Fruit fly (Drosophila melanogaster) whole organism, adult: Measurements from ENCODE around the gene CG42268.

Source experiments
- CG11617 ChIP-seq: fragments of 200-800 bp; sonication (Bioruptor generic); optimal IDR thresholded peaks from 2 replicates; lab custom pipeline; 2017; ENCODE audit warnings: mild to moderate bottlenecking, missing biosample characterization, missing genetic modification reagents, missing genetic modification characterization
- CG12768 ChIP-seq: fragments of 200-800 bp; sonication (Bioruptor generic); optimal IDR thresholded peaks from 2 replicates; lab custom pipeline; 2017; ENCODE audit warnings: missing biosample characterization, missing genetic modification characterization, mild to moderate bottlenecking, moderate library complexity, missing genetic modification reagents
- CG14711 ChIP-seq: fragments of 200-800 bp; sonication (Bioruptor generic); optimal IDR thresholded peaks from 2 replicates; lab custom pipeline; 2018; ENCODE audit warnings: missing biosample characterization, mild to moderate bottlenecking, missing genetic modification characterization, moderate library complexity
- CG1620 ChIP-seq: fragments of 200-800 bp; sonication (Bioruptor generic); optimal IDR thresholded peaks from 2 replicates; lab custom pipeline; 2016; ENCODE audit warnings: missing biosample characterization, missing genetic modification characterization
- CG33017 ChIP-seq: fragments of 200-800 bp; sonication (Bioruptor generic); optimal IDR thresholded peaks from 2 replicates; lab custom pipeline; 2018; ENCODE audit warnings: missing biosample characterization, mild to moderate bottlenecking, missing genetic modification characterization, moderate library complexity
- CG5204 ChIP-seq: fragments of 200-800 bp; sonication (Bioruptor generic); optimal IDR thresholded peaks from 2 replicates; lab custom pipeline; 2016; ENCODE audit warnings: missing biosample characterization, missing genetic modification characterization
- CG7045 ChIP-seq: fragments of 200-800 bp; sonication (Bioruptor generic); optimal IDR thresholded peaks from 2 replicates; lab custom pipeline; 2017; ENCODE audit warnings: missing biosample characterization, mild to moderate bottlenecking, missing genetic modification characterization
- CG7101 ChIP-seq: fragments of 200-800 bp; sonication (Bioruptor generic); optimal IDR thresholded peaks from 2 replicates; lab custom pipeline; 2018; ENCODE audit warnings: missing biosample characterization, mild to moderate bottlenecking, missing genetic modification characterization, moderate library complexity
- Clk ChIP-seq: fragments of 200-800 bp; sonication (Bioruptor generic); optimal IDR thresholded peaks from 2 replicates; lab custom pipeline; 2017; ENCODE audit warnings: missing biosample characterization, missing genetic modification characterization
- Crg-1 ChIP-seq: fragments of 200-800 bp; sonication (Bioruptor generic); optimal IDR thresholded peaks from 2 replicates; lab custom pipeline; 2016; ENCODE audit warnings: missing biosample characterization, missing genetic modification characterization
- Hr96 ChIP-seq: fragments of 200-800 bp; sonication (Bioruptor generic); optimal IDR thresholded peaks from 2 replicates; lab custom pipeline; 2016; ENCODE audit warnings: missing biosample characterization, missing genetic modification characterization
- Mnt ChIP-seq: fragments of 200-800 bp; sonication (Bioruptor generic); optimal IDR thresholded peaks from 2 replicates; lab custom pipeline; 2016; ENCODE audit warnings: missing biosample characterization, mild to moderate bottlenecking, missing genetic modification characterization
- bab1 ChIP-seq: fragments of 200-800 bp; sonication (Bioruptor generic); optimal IDR thresholded peaks from 3 replicates; lab custom pipeline; 2019; ENCODE audit warnings: missing biosample characterization, mild to moderate bottlenecking, missing genetic modification characterization, moderate library complexity
- cic ChIP-seq: fragments of 200-800 bp; sonication (Bioruptor generic); optimal IDR thresholded peaks from 2 replicates; lab custom pipeline; 2017; ENCODE audit warnings: missing biosample characterization, mild to moderate bottlenecking, missing genetic modification characterization, moderate library complexity
- cnc ChIP-seq, 2 experiments: fragments of >200 bp; optimal IDR thresholded peaks; 2 replicates each; lab custom pipeline; 2017
- kay ChIP-seq: fragments of 200-800 bp; sonication (Bioruptor generic); peaks from one replicate; lab custom pipeline; 2016; ENCODE audit warnings: missing biosample characterization, missing genetic modification characterization, borderline replicate concordance
- ovo ChIP-seq: fragments of 200-800 bp; sonication (Bioruptor generic); optimal IDR thresholded peaks from 2 replicates; lab custom pipeline; 2016; ENCODE audit warnings: missing biosample characterization, missing genetic modification characterization
- pad ChIP-seq: fragments of 200-800 bp; sonication (Bioruptor generic); optimal IDR thresholded peaks from 3 replicates; lab custom pipeline; 2017; ENCODE audit warnings: missing biosample characterization, missing genetic modification characterization, mild to moderate bottlenecking, moderate library complexity, missing genetic modification reagents
- tj ChIP-seq: fragments of 200-800 bp; sonication (Bioruptor generic); optimal IDR thresholded peaks from 3 replicates; lab custom pipeline; 2017; ENCODE audit warnings: missing biosample characterization, mild to moderate bottlenecking, missing genetic modification characterization, moderate library complexity
- toe ChIP-seq: fragments of 200-800 bp; sonication (Bioruptor generic); optimal IDR thresholded peaks from 2 replicates; lab custom pipeline; 2016; ENCODE audit warnings: missing biosample characterization, missing genetic modification characterization

The CG42268 gene

DNA sequence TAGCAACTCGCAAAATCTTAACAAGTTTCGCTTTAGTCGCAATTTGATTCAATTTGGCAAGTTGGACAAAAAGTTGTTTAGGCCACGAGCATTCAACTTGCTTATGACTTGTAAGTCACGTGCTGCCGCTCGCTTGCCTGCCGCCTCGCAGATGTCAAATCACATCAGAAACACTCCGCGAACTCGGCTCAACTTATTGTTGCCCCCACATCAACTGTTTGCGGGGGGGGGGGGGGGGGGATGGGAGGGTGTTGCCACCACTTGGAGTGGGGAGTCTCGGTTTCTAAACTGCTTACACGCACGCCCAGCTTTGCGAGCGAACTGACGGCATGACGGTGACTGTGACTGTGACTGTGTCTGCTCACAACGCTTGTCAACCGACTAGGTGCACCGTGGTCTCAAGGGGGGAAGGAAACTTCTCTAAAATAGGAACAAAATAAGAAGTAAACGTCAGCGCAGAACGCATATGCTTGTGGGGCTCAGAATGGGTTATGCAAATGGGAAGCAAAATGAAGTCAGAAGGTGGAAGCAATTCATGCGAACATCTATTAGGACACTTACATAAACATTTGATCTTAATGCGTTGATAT, 16.7 kb upstream of the CG42268 start:
- TF ChIP-seq cnc (optimal IDR thresholded peaks at IDR 0.05; lab: Kevin White, UChicago) (no peak), CG5204 (GFP tag; lab: Kevin White, UChicago) (no peak), cic (GFP tag; lab: Kevin White, UChicago) (no peak), CG14711 (tag; lab: Kevin White, UChicago) (no peak), CG7045 (GFP tag; lab: Kevin White, UChicago) (no peak), kay (GFP tag; lab: Kevin White, UChicago) (no peak), toe (GFP tag; lab: Kevin White, UChicago) (no peak)

dm6 chr3L:9775728-9776127, 15.5 kb upstream of the CG42268 start:
- no peak for TF ChIP-seq cic (GFP tag; lab: Kevin White, UChicago)
- no peak for TF ChIP-seq CG33017 (tag; lab: Kevin White, UChicago)
- TF ChIP-seq kay (GFP tag; lab: Kevin White, UChicago): no peak
- no peak for TF ChIP-seq Crg-1 (GFP tag; lab: Kevin White, UChicago)
- no peak for TF ChIP-seq Clk (GFP tag; lab: Kevin White, UChicago)
- no peak for TF ChIP-seq pad (GFP tag; lab: Kevin White, UChicago)
- no peak for TF ChIP-seq toe (GFP tag; lab: Kevin White, UChicago)
- TF ChIP-seq CG5204 (GFP tag; lab: Kevin White, UChicago): no peak
- TF ChIP-seq CG7101 (tag; lab: Kevin White, UChicago): no peak
- TF ChIP-seq CG1620 (GFP tag; lab: Kevin White, UChicago): no peak

DNA sequence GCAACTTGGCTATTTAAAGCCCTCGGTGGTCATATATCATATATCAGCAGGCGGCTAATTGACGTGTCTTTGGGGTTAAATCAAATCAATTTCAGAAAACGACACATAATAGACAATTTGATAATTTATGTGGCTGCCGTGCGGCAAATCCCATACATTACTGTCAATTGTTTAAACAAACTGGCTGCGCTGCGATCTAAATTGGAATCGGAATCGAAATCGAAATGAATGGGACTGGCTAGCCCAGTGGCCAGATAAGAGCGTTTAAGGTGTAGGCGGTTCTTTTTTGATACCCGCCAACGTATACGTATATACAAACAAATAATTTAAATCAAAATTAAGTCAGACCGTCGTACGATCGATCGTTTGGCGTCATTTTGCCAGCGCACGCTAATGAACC, 8.2 kb upstream of the CG42268 start:
- no peak for TF ChIP-seq Crg-1 (GFP tag; lab: Kevin White, UChicago)

- TF ChIP-seq kay (GFP tag; lab: Kevin White, UChicago): peak; percentile 47
- TF ChIP-seq pad (GFP tag; lab: Kevin White, UChicago): no peak
- TF ChIP-seq CG7045 (GFP tag; lab: Kevin White, UChicago): peak; percentile 23
These were observed 7.6 kb upstream of the CG42268 start for dm6 chr3L:9767636-9768358.

dm6 chr3L:9766364-9766763, 6.2 kb upstream of the CG42268 start:
- TF ChIP-seq toe (GFP tag; lab: Kevin White, UChicago) (no peak), cnc (optimal IDR thresholded peaks at IDR 0.05; lab: Kevin White, UChicago) (no peak), Crg-1 (GFP tag; lab: Kevin White, UChicago) (no peak), CG7045 (GFP tag; lab: Kevin White, UChicago) (no peak), CG33017 (tag; lab: Kevin White, UChicago) (no peak), Clk (GFP tag; lab: Kevin White, UChicago) (no peak), Mnt (no peak), CG14711 (tag; lab: Kevin White, UChicago) (no peak), CG12768 (GFP tag; lab: Kevin White, UChicago) (no peak), CG1620 (GFP tag; lab: Kevin White, UChicago) (no peak), kay (GFP tag; lab: Kevin White, UChicago) (no peak), tj (GFP tag; lab: Kevin White, UChicago) (no peak), ovo (GFP tag; lab: Kevin White, UChicago) (no peak), cic (GFP tag; lab: Kevin White, UChicago) (no peak), CG11617 (no peak), Hr96 (no peak), pad (GFP tag; lab: Kevin White, UChicago) (no peak), bab1 (GFP tag; lab: Kevin White, UChicago) (no peak), CG7101 (tag; lab: Kevin White, UChicago) (no peak), CG5204 (GFP tag; lab: Kevin White, UChicago) (no peak)

dm6 chr3L:9765710-9766005, 5.5 kb upstream of the CG42268 start:
- TF ChIP-seq CG1620 (GFP tag; lab: Kevin White, UChicago): no peak
- no peak for TF ChIP-seq cic (GFP tag; lab: Kevin White, UChicago)
- no peak for TF ChIP-seq toe (GFP tag; lab: Kevin White, UChicago)
- TF ChIP-seq ovo (GFP tag; lab: Kevin White, UChicago): no peak
- TF ChIP-seq kay (GFP tag; lab: Kevin White, UChicago): no peak
- TF ChIP-seq CG14711 (tag; lab: Kevin White, UChicago): no peak
- TF ChIP-seq pad (GFP tag; lab: Kevin White, UChicago): no peak
- TF ChIP-seq CG5204 (GFP tag; lab: Kevin White, UChicago): no peak
- no peak for TF ChIP-seq CG33017 (tag; lab: Kevin White, UChicago)
- no peak for TF ChIP-seq CG7045 (GFP tag; lab: Kevin White, UChicago)
- no peak for TF ChIP-seq cnc (optimal IDR thresholded peaks at IDR 0.05; lab: Kevin White, UChicago)
- TF ChIP-seq Clk (GFP tag; lab: Kevin White, UChicago): no peak
- no peak for TF ChIP-seq CG11617
